Fruit fly (Drosophila melanogaster) Kc167 (cell line): ENCODE measurements around the gene nompC.

Experiments
- Myc ChIP-seq: fragments of >200 bp; optimal IDR thresholded peaks from 2 replicates; lab custom pipeline; 2017; ENCODE audit warnings: missing external identifiers
- insv ChIP-seq: fragments of >200 bp; optimal IDR thresholded peaks from 3 replicates; lab custom pipeline; 2018; ENCODE audit warnings: missing external identifiers
- psq ChIP-seq: fragments of >200 bp; optimal IDR thresholded peaks from 2 replicates; lab custom pipeline; 2017; ENCODE audit warnings: missing external identifiers

- TF ChIP-seq Myc (lab: Kevin White, UChicago): no peak
- TF ChIP-seq psq (lab: Kevin White, UChicago): no peak
- TF ChIP-seq insv (lab: Kevin White, UChicago): no peak
These were observed 29.0 kb downstream of the nompC start for dm6 chr2L:5374989-5375388.
